Fruit fly (Drosophila melanogaster) whole organism: ENCODE measurements around the gene phtm.

Experiments
- CG8478 ChIP-seq: fragments of >200 bp; optimal IDR thresholded peaks from 2 replicates; lab custom pipeline; 2018; ENCODE audit warnings: inconsistent platforms
- Dll ChIP-seq: fragments of >200 bp; optimal IDR thresholded peaks from 2 replicates; lab custom pipeline; 2017
- EcR ChIP-seq, 2 experiments: fragments of >200 bp; optimal IDR thresholded peaks; 2 replicates each; lab custom pipeline; 2017; ENCODE audit warnings: missing biosample characterization in 2 of 2, missing genetic modification characterization in 2 of 2, missing genetic modification reagents in 2 of 2
- pan ChIP-seq: fragments of >200 bp; optimal IDR thresholded peaks from 2 replicates; lab custom pipeline; 2017
- psq ChIP-seq: fragments of >200 bp; optimal IDR thresholded peaks from 2 replicates; lab custom pipeline; 2017
- usp ChIP-seq: fragments of >200 bp; optimal IDR thresholded peaks from 2 replicates; lab custom pipeline; 2017; ENCODE audit warnings: missing biosample characterization, missing genetic modification characterization, mixed read lengths

The phtm gene

DNA sequence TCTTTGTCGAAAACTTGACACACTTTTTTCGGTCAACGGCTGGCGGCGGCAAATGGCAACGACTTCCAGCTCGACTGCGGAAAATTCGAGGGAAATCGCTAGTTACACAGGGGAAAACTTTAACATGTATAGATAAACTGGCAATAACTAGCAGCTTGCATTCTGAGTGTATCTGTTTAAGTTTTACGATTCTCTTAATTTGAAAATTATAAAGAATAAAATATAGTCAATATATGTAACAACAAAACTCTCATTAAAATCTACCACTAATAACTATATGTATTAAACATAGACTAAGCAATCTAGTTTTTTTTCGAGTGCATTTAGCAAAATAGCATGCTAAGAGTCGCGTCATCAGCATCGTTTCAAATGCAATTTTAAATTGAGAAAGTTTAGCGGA is 22.2 kb upstream of the phtm start:
- no peak for TF ChIP-seq pan (lab: Kevin White, UChicago)
- TF ChIP-seq EcR (GFP tag; optimal IDR thresholded peaks at IDR 0.05; lab: Kevin White, UChicago), result no peak
- no peak for TF ChIP-seq usp (GFP tag; lab: Kevin White, UChicago)
- TF ChIP-seq psq (lab: Kevin White, UChicago), result no peak
- TF ChIP-seq Dll (lab: Kevin White, UChicago), result no peak
- TF ChIP-seq CG8478, result no peak

DNA sequence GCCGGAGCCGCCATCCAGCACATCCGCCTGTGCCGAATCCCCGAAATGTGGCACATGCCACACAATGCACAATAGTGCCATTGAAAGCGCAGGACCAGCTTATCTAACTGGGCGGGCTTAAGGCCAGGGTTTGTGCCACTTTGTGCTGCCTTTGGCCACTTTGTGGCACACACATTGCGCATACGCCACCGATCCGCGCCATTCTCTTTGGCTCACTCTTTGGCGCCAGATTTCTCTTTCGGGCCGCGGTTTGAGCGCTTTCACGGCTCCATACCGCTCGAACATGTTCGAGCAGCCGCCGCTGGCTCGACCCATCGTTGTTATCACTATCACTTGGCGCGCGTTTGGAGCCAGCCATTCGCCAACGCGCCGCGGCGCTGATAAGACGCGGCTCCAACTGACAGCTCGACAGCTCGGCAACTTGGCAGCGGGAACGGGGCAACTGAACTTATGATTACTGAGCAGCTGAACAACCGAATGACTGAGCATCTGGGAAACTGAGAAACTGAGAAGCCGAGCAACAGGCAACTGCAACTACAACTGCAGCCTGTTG is 19.8 kb upstream of the phtm start:
- TF ChIP-seq CG8478, result no peak
- no peak for TF ChIP-seq EcR (GFP tag; optimal IDR thresholded peaks at IDR 0.05; lab: Kevin White, UChicago)
- TF ChIP-seq Dll (lab: Kevin White, UChicago), result no peak
- TF ChIP-seq usp (GFP tag; lab: Kevin White, UChicago), result no peak
- TF ChIP-seq psq (lab: Kevin White, UChicago), result no peak
- no peak for TF ChIP-seq pan (lab: Kevin White, UChicago)

- TF ChIP-seq CG8478 (no peak), usp (GFP tag; lab: Kevin White, UChicago) (no peak), pan (lab: Kevin White, UChicago) (no peak), EcR (GFP tag; optimal IDR thresholded peaks at IDR 0.05; lab: Kevin White, UChicago) (no peak), psq (lab: Kevin White, UChicago) (no peak), Dll (lab: Kevin White, UChicago) (no peak)
These were observed 17.3 kb upstream of the phtm start for dm6 chrX:18668293-18668692.

DNA sequence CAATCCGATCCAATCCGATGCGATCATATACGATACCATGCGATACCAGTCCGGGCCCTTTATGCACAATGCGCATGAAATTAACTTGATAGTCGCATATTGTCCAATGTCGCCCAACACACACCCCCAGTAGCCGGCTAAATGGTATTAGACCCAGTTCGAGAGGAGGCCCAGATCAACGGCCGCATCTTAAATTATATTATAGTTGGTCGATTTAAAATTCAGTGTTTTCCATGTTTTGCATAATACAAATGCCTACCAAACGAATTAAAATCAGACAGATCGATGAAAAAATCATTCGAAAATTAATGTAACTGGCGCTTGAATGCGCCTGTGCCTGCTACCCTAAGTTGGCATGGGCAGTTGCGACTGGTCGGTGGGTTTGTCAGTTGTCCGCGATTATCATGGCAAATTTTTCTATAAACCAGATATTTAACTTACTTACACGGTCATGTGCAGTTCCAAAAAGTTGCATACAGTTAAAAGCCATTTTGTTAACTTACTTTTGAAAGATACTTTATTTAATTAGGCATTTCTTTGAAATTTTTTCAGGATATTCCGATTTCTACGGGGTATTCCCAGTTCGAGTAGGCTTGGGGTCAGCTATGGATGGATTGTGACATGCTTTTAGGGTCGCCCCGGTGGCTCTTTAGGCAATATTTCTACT is 15.6 kb upstream of the phtm start:
- TF ChIP-seq pan (lab: Kevin White, UChicago) (no peak), CG8478 (no peak), Dll (lab: Kevin White, UChicago) (no peak), psq (lab: Kevin White, UChicago) (no peak), EcR (GFP tag; optimal IDR thresholded peaks at IDR 0.05; lab: Kevin White, UChicago) (no peak), usp (GFP tag; lab: Kevin White, UChicago) (no peak)

DNA sequence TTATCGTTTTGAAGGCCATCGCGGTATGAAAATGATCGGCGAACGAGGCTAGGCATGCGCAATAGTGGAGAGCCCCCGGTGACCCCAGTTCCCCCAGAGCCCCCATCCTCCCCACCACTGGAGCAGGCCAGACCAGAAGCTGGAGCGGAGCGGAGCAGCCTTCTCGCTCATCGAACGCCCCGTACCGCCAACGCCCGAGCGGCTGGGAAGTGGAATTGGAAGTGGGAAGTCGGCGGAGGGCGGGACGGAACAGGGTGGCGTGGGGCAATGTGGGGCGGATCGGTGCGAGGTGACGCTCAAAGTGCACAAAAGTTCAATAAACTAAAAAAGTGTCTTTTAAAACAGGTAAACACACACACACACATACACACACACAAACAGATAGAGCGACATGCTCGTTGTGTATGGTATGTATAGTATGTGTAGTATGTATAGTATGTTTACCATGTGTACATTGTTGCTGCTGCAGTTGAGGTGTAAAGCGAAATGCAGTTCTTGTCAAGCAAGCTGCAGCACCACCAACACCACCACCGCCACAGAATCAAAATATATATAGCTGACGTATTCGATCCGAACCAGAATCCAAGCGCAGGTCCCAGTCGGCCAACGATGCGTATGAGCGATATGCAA is 13.9 kb upstream of the phtm start:
- TF ChIP-seq Dll (lab: Kevin White, UChicago) (no peak), pan (lab: Kevin White, UChicago) (no peak), psq (lab: Kevin White, UChicago) (no peak), CG8478 (no peak), EcR (GFP tag; optimal IDR thresholded peaks at IDR 0.05; lab: Kevin White, UChicago) (peak in 1 of 2 experiments; percentile 24), usp (GFP tag; lab: Kevin White, UChicago) (no peak)

dm6 chrX:18672900-18673529 is 12.6 kb upstream of the phtm start:
- no peak for TF ChIP-seq Dll (lab: Kevin White, UChicago)
- TF ChIP-seq CG8478, result no peak
- TF ChIP-seq pan (lab: Kevin White, UChicago), result no peak
- no peak for TF ChIP-seq usp (GFP tag; lab: Kevin White, UChicago)
- TF ChIP-seq EcR (GFP tag; optimal IDR thresholded peaks at IDR 0.05; lab: Kevin White, UChicago), result no peak
- TF ChIP-seq psq (lab: Kevin White, UChicago), result no peak

dm6 chrX:18675272-18675671 is 10.3 kb upstream of the phtm start:
- TF ChIP-seq psq (lab: Kevin White, UChicago), result no peak
- peak; percentile 84 to 94 for TF ChIP-seq EcR (GFP tag; optimal IDR thresholded peaks at IDR 0.05; lab: Kevin White, UChicago)

DNA sequence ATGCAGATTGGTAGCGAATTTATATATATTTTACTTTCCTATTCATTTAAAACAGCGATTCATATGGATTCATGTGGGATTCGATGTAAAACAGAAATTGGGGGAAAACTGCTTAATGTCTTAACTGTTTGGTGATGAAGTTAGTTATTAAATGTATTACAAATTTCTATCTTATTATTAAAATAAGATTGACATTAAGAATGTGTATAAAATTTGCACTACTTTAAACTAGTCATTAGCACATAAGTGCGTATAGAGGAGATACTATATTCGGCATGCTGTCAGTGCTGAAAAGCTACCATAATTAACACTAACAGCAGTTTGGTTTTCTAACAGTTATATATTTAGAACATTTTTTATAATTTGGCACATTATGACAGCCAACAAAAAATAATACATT is 9.9 kb upstream of the phtm start:
- TF ChIP-seq usp (GFP tag; lab: Kevin White, UChicago) (no peak), Dll (lab: Kevin White, UChicago) (no peak), psq (lab: Kevin White, UChicago) (no peak), pan (lab: Kevin White, UChicago) (no peak)

DNA sequence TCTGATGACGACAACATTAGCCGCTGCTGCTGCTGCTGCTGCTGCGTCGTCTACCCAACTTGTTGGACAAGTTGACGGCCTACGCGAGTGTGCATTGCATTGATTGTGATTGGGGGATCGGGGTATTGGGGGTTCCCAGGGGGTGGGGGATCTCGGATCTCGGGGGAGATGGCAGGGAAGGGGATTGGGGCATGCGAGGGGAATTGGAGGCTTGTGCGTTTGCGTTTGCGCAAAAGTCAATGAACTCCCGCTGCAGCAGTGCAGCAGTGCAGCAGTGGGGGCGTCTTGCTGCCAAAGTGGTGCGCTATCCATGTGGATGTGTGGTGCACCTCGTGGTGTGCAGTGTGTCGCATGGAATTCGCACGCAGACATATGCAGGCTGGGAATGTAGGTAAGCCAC is 8.8 kb upstream of the phtm start:
- TF ChIP-seq EcR (GFP tag; optimal IDR thresholded peaks at IDR 0.05; lab: Kevin White, UChicago), result peak in 1 of 2 experiments; percentile 77
- no peak for TF ChIP-seq usp (GFP tag; lab: Kevin White, UChicago)

DNA sequence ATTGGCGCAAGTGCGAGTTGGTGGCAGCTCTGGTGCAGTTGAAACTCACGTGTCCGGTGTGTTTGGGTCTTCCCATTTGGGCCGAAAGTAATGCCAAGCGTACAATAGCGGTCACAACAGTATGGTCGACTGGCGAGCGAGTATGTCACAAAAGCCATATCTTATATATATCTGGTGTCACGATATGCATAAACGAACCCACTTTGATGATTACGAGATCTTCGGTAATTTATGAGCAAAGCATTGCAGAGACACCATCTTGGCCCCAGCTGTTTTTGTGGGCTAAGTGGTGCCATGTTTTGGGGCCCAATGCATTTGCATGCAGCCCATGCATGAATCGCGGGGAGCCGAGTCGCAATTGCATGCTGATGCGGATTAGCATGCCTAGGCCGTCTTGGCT is 6.7 kb upstream of the phtm start:
- no peak for TF ChIP-seq pan (lab: Kevin White, UChicago)
- TF ChIP-seq usp (GFP tag; lab: Kevin White, UChicago), result no peak
- TF ChIP-seq Dll (lab: Kevin White, UChicago), result no peak
- no peak for TF ChIP-seq EcR (GFP tag; optimal IDR thresholded peaks at IDR 0.05; lab: Kevin White, UChicago)
- no peak for TF ChIP-seq psq (lab: Kevin White, UChicago)

DNA sequence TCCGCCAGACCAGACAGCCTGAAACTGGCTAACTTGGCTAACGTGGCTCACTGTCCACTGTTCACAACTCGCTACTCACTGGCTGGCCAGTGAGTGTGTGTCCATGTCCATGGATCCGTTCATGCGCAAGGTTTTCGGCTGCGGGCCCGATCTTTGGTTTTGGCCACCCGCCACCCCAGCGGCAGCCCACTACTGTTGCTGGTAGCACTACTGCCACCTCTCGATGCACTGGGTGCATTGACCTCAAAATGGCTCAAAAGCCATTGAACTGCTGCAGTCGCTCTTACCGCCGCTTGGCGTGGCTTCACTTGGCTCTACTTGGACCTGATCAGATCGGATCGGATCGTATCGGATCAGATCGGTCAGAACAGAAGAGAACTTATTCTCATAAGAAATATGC is 4.2 kb upstream of the phtm start:
- TF ChIP-seq Dll (lab: Kevin White, UChicago), result no peak
- no peak for TF ChIP-seq CG8478
- peak in 1 of 2 experiments; percentile 57 for TF ChIP-seq EcR (GFP tag; optimal IDR thresholded peaks at IDR 0.05; lab: Kevin White, UChicago)
- TF ChIP-seq pan (lab: Kevin White, UChicago), result no peak

dm6 chrX:18682815-18683214 is 2.8 kb upstream of the phtm start:
- TF ChIP-seq EcR (GFP tag; optimal IDR thresholded peaks at IDR 0.05; lab: Kevin White, UChicago), result no peak
- TF ChIP-seq psq (lab: Kevin White, UChicago), result no peak
- TF ChIP-seq pan (lab: Kevin White, UChicago), result no peak
- no peak for TF ChIP-seq Dll (lab: Kevin White, UChicago)
